ENCODE assay signal across 5 worm cellular contexts in the genomic region with DNA sequence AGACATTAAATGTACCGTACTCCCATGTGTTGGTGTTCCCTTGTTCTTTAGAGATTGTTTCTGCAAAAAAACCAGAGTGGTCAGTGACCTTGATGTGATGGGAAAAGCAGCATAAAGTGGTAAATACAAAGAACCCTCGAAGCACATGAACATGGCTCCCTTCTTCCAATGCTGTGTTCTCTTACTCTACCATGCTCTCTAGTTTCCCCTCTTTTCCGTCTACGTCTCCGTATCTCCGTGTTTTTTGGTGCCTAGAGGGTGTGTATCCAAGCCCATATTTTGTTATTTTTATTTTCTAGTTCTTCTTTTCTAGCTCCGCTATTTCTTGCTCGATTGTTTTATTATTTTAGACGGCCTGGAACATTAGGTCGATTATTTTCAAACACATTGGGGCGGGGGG.
TF ChIP-seq lines count a peak whose summit lies in the region.

No protein-coding gene starts in this region.

TF ChIP-seq in whole organism, L1 larva, 84 proteins besides CTCF, POLR2A, EP300 and RAD21 (continues in another document):
- TF ChIP-seq ceh-63 (GFP tag; optimal IDR thresholded peaks at IDR 0.05; lab: Kevin White, UChicago) = no peak
- TF ChIP-seq ces-1 (GFP tag; optimal IDR thresholded peaks at IDR 0.05; lab: Kevin White, UChicago) = no peak
- no peak for TF ChIP-seq dsc-1 (tag; optimal IDR thresholded peaks at IDR 0.05; lab: Kevin White, UChicago)
- TF ChIP-seq ceh-8 (GFP tag; optimal IDR thresholded peaks at IDR 0.05; lab: Kevin White, UChicago) = no peak
- TF ChIP-seq efl-1 (optimal IDR thresholded peaks at IDR 0.05; lab: Kevin White, UChicago) = peak; percentile 15 to 38
- peak in 1 of 2 experiments; percentile 11 for TF ChIP-seq efl-1 (GFP tag; optimal IDR thresholded peaks at IDR 0.05 in 1 of 2; lab: Kevin White, UChicago)
- peak in 1 of 2 experiments; percentile 23 for TF ChIP-seq lsy-2 (tag; optimal IDR thresholded peaks at IDR 0.05; lab: Kevin White, UChicago)
- TF ChIP-seq snu-23 (GFP tag; optimal IDR thresholded peaks at IDR 0.05; lab: Kevin White, UChicago) = peak; percentile 36
- TF ChIP-seq fos-1 (tag; optimal IDR thresholded peaks at IDR 0.05; lab: Kevin White, UChicago) = no peak
- TF ChIP-seq irx-1 (tag; optimal IDR thresholded peaks at IDR 0.05; lab: Kevin White, UChicago) = no peak
- no peak for TF ChIP-seq sptf-1 (tag; optimal IDR thresholded peaks at IDR 0.05; lab: Kevin White, UChicago)
- no peak for TF ChIP-seq mdl-1 (tag; optimal IDR thresholded peaks at IDR 0.05; lab: Kevin White, UChicago)
- TF ChIP-seq snpc-4 (tag; optimal IDR thresholded peaks at IDR 0.05; lab: Kevin White, UChicago) = no peak
- peak; percentile 72 for TF ChIP-seq lin-14 (GFP tag; optimal IDR thresholded peaks at IDR 0.05; lab: Kevin White, UChicago)
- TF ChIP-seq mab-9 (GFP tag; IDR thresholded peaks at IDR 0.05; lab: Robert Waterston, UW) = no peak
- peak in 1 of 3 experiments; percentile 37 for TF ChIP-seq ceh-82 (tag; optimal IDR thresholded peaks at IDR 0.05; lab: Kevin White, UChicago)
- peak; percentile 44 for TF ChIP-seq nhr-71 (tag; optimal IDR thresholded peaks at IDR 0.05; lab: Kevin White, UChicago)

TF ChIP-seq in whole organism, L2 larva, 48 proteins besides CTCF, POLR2A, EP300 and RAD21 (continues in another document):
- TF ChIP-seq nhr-129 (tag; optimal IDR thresholded peaks at IDR 0.05; lab: Kevin White, UChicago) (peak; percentile 26), sem-4 (tag; optimal IDR thresholded peaks at IDR 0.05; lab: Kevin White, UChicago) (no peak), unc-39 (tag; optimal IDR thresholded peaks at IDR 0.05; lab: Kevin White, UChicago) (no peak), mbf-1 (tag; optimal IDR thresholded peaks at IDR 0.05; lab: Kevin White, UChicago) (no peak), aly-2 (tag; optimal IDR thresholded peaks at IDR 0.05; lab: Kevin White, UChicago) (no peak), blmp-1 (tag; optimal IDR thresholded peaks at IDR 0.05; lab: Kevin White, UChicago; ENCODE audit: insufficient read depth) (no peak), R02D3.7 (tag; optimal IDR thresholded peaks at IDR 0.05; lab: Kevin White, UChicago) (no peak), ztf-4 (tag; optimal IDR thresholded peaks at IDR 0.05; lab: Kevin White, UChicago) (no peak), dmd-4 (tag; optimal IDR thresholded peaks at IDR 0.05; lab: Kevin White, UChicago) (no peak), gmeb-1 (tag; optimal IDR thresholded peaks at IDR 0.05; lab: Kevin White, UChicago) (no peak), C34F6.9 (tag; optimal IDR thresholded peaks at IDR 0.05; lab: Kevin White, UChicago) (peak; percentile 41), peb-1 (tag; optimal IDR thresholded peaks at IDR 0.05; lab: Kevin White, UChicago) (no peak), nhr-11 (tag; optimal IDR thresholded peaks at IDR 0.05; lab: Kevin White, UChicago) (no peak), elt-1 (tag; optimal IDR thresholded peaks at IDR 0.05; lab: Kevin White, UChicago) (no peak), ZK546.5 (tag; optimal IDR thresholded peaks at IDR 0.05; lab: Kevin White, UChicago) (no peak), lsy-2 (tag; optimal IDR thresholded peaks at IDR 0.05; lab: Kevin White, UChicago) (peak in 1 of 2 experiments; percentile 35), snpc-4 (tag; optimal IDR thresholded peaks at IDR 0.05; lab: Kevin White, UChicago) (no peak), unc-55 (GFP tag; optimal IDR thresholded peaks at IDR 0.05; lab: Kevin White, UChicago) (peak; percentile 55), nhr-25 (tag; optimal IDR thresholded peaks at IDR 0.05; lab: Kevin White, UChicago) (no peak)

TF ChIP-seq in whole organism, L3 larva, 47 proteins besides CTCF, POLR2A, EP300 and RAD21:
- TF ChIP-seq nhr-43 (tag; optimal IDR thresholded peaks at IDR 0.05; lab: Kevin White, UChicago; ENCODE audit: poor library complexity, severe bottlenecking) (peak; percentile 34), lin-39 (tag; optimal IDR thresholded peaks at IDR 0.05; lab: Kevin White, UChicago) (peak; percentile 33), egl-5 (tag; optimal IDR thresholded peaks at IDR 0.05; lab: Kevin White, UChicago) (peak; percentile 79), nfya-1 (tag; optimal IDR thresholded peaks at IDR 0.05; lab: Kevin White, UChicago; ENCODE audit: insufficient read depth) (peak; percentile 44), nhr-28 (tag; optimal IDR thresholded peaks at IDR 0.05; lab: Kevin White, UChicago) (no peak), nhr-67 (tag; optimal IDR thresholded peaks at IDR 0.05; lab: Kevin White, UChicago) (no peak), lin-15B (tag; optimal IDR thresholded peaks at IDR 0.05; lab: Kevin White, UChicago) (peak; percentile 26), hmg-11 (tag; optimal IDR thresholded peaks at IDR 0.05; lab: Kevin White, UChicago) (peak; percentile 42)

TF ChIP-seq in whole organism, L4 larva, 104 proteins besides CTCF, POLR2A, EP300 and RAD21 (continues in another document):
- TF ChIP-seq php-3 (GFP tag; IDR thresholded peaks at IDR 0.05; lab: Robert Waterston, UW) (no peak), F26F4.8 (GFP tag; conservative IDR thresholded peaks at IDR 0.05; lab: Robert Waterston, UW) (no peak), ceh-28 (tag; optimal IDR thresholded peaks at IDR 0.05; lab: Kevin White, UChicago) (no peak), daf-8 (GFP tag; IDR thresholded peaks at IDR 0.05; lab: Robert Waterston, UW) (no peak), cey-2 (tag; optimal IDR thresholded peaks at IDR 0.05; lab: Kevin White, UChicago; ENCODE audit: borderline replicate concordance, insufficient read depth) (no peak), saeg-2 (GFP tag; IDR thresholded peaks at IDR 0.05; lab: Robert Waterston, UW) (no peak), unc-62 (GFP tag; optimal IDR thresholded peaks at IDR 0.05 in 1 of 2; lab: Kevin White, UChicago) (no peak), unc-62 (tag; optimal IDR thresholded peaks at IDR 0.05; lab: Kevin White, UChicago) (no peak), nhr-48 (tag; optimal IDR thresholded peaks at IDR 0.05; lab: Kevin White, UChicago) (no peak), lir-3 (tag; optimal IDR thresholded peaks at IDR 0.05; lab: Kevin White, UChicago) (no peak), snpc-4 (tag; optimal IDR thresholded peaks at IDR 0.05; lab: Kevin White, UChicago) (no peak), hlh-30 (tag; optimal IDR thresholded peaks at IDR 0.05; lab: Kevin White, UChicago; ENCODE audit: insufficient read depth) (peak; percentile 54), fkh-10 (GFP tag; optimal IDR thresholded peaks at IDR 0.05; lab: Kevin White, UChicago) (no peak), pha-4 (GFP tag; IDR thresholded peaks at IDR 0.05; lab: Robert Waterston, UW) (peak; percentile 41; the same call in 1 of the 2 replicates), pha-4 (tag; optimal IDR thresholded peaks at IDR 0.05; lab: Kevin White, UChicago) (no peak), ztf-11 (tag; optimal IDR thresholded peaks at IDR 0.05; lab: Kevin White, UChicago) (no peak), gei-8 (GFP tag; optimal IDR thresholded peaks at IDR 0.05; lab: Kevin White, UChicago) (no peak), ama-1 (optimal IDR thresholded peaks at IDR 0.05; lab: Kevin White, UChicago) (no peak), zip-2 (tag; optimal IDR thresholded peaks at IDR 0.05; lab: Kevin White, UChicago) (no peak), dmd-6 (GFP tag; IDR thresholded peaks at IDR 0.05; lab: Robert Waterston, UW) (no peak), snpc-1.2 (GFP tag; IDR thresholded peaks at IDR 0.05; lab: Robert Waterston, UW) (no peak), lin-1 (GFP tag; IDR thresholded peaks at IDR 0.05; lab: Robert Waterston, UW) (no peak), lin-39 (tag; optimal IDR thresholded peaks at IDR 0.05; lab: Kevin White, UChicago) (no peak), mxl-3 (GFP tag; optimal IDR thresholded peaks at IDR 0.05; lab: Kevin White, UChicago) (no peak), attf-4 (tag; optimal IDR thresholded peaks at IDR 0.05; lab: Kevin White, UChicago) (no peak)

TF ChIP-seq in whole organism, young adult, 124 proteins besides CTCF, POLR2A, EP300 and RAD21:
- TF ChIP-seq hmg-1.2 (GFP tag; IDR thresholded peaks at IDR 0.05; lab: Robert Waterston, UW) = peak; percentile 72; the same call in 1 of the 2 replicates
- TF ChIP-seq F37B4.10 (GFP tag; IDR thresholded peaks at IDR 0.05; lab: Robert Waterston, UW) = no peak
- peak; percentile 15 for TF ChIP-seq ceh-27 (GFP tag; optimal IDR thresholded peaks at IDR 0.05; lab: Kevin White, UChicago)
- peak in 1 of 3 experiments; percentile 8 for TF ChIP-seq lin-35 (GFP tag; optimal IDR thresholded peaks at IDR 0.05; lab: Kevin White, UChicago)
- TF ChIP-seq D2030.7 (GFP tag; IDR thresholded peaks at IDR 0.05; lab: Robert Waterston, UW) = no peak
- no peak for TF ChIP-seq dpff-1 (tag; optimal IDR thresholded peaks at IDR 0.05; lab: Kevin White, UChicago)
- 0 out of 2 replicates have a peak, but pooled peaks have one; percentile 18 for TF ChIP-seq ztf-25 (GFP tag; IDR thresholded peaks at IDR 0.05; lab: Robert Waterston, UW)
